Fruit fly (Drosophila melanogaster): ENCODE data around the gene TwdlZ.

- TF ChIP-seq sd (tag; optimal IDR thresholded peaks at IDR 0.05): no peak
- no peak for TF ChIP-seq br (optimal IDR thresholded peaks at IDR 0.05)
- no peak for TF ChIP-seq toy (GFP tag; IDR thresholded peaks at IDR 0.05)
- no peak for TF ChIP-seq CG12659 (GFP tag; optimal IDR thresholded peaks at IDR 0.05)
- TF ChIP-seq CG5953 (GFP tag; IDR thresholded peaks at IDR 0.05): no peak
- TF ChIP-seq ato (GFP tag; IDR thresholded peaks at IDR 0.05; ENCODE audit: partially characterized antibody): no peak
- no peak for TF ChIP-seq repo (GFP tag; optimal IDR thresholded peaks at IDR 0.05)
- TF ChIP-seq Nf-YC (tag; optimal IDR thresholded peaks at IDR 0.05): no peak
- no peak for TF ChIP-seq tup (GFP tag; optimal IDR thresholded peaks at IDR 0.05)
Observed at dm6 chrX:16787416-16787900, 49.5 kb downstream of the TwdlZ start.

All from whole organism, embryonic.